Fruit fly (Drosophila melanogaster): ENCODE measurements around the gene Tep3.

- TF ChIP-seq CTCF (optimal IDR thresholded peaks at IDR 0.05), result no peak
- TF ChIP-seq CG8478 (optimal IDR thresholded peaks at IDR 0.05), result no peak
Measured at dm6 chr2L:7685290-7685689, 17.3 kb upstream of the Tep3 start.
